Worm (Caenorhabditis elegans): ENCODE data around the gene Y57G11C.1130.

Gene Y57G11C.1130

DNA sequence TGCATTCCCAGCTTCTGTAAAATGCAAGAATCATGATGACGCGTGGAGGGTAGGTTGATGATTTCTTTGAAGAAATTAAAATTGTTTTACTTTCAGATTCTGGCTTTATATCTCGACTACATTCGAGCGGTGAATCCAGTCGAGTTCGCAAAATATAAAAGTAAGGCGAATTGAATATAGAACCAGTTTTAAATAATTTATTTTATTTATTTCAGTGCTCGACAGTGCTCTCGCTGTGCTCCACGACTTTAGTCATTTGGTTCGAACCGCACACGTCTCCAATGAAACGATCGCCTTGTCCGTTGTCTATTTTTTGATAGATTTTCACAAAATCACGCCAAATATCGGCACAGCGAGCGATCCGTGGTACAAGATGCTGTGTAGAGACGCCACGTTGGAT, at the start of gene Y57G11C.1130:
Gene Y57G11C.1130 (plus strand): TSS at position 301 of the 400 bp plus-strand sequence.
- TF ChIP-seq nhr-47 (tag; optimal IDR thresholded peaks at IDR 0.05) (no peak), F16B12.6 (tag; optimal IDR thresholded peaks at IDR 0.05) (no peak), snpc-4 (tag; optimal IDR thresholded peaks at IDR 0.05) (no peak), fkh-10 (GFP tag; optimal IDR thresholded peaks at IDR 0.05) (no peak), ets-5 (GFP tag; IDR thresholded peaks at IDR 0.05) (no peak), lin-14 (GFP tag; optimal IDR thresholded peaks at IDR 0.05) (no peak)

DNA sequence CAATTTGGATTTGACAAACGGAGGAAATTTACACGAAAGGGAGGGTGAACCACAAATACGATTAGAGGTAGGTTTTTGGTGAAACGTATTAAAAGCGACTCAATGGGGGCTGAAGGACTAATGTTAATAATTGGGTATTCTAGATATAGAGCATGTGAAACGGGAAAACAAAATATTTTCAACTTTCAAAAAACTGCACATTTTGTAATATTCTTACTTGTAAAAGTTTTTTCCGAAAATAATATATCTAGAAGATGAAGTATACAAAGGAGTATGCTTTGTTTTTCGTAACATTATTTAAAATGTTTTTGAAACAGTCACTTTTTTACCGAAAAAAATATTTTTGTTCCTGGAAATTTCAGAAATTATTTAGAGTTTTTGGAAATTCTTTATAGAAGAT, 40.4 kb upstream of the Y57G11C.1130 start:
- TF ChIP-seq efl-1 (optimal IDR thresholded peaks at IDR 0.05), result no peak
- TF ChIP-seq efl-1 (GFP tag; optimal IDR thresholded peaks at IDR 0.05 in 1 of 2), result no peak
- TF ChIP-seq lin-14 (GFP tag; optimal IDR thresholded peaks at IDR 0.05), result no peak
- no peak for TF ChIP-seq dsc-1 (tag; optimal IDR thresholded peaks at IDR 0.05)
- TF ChIP-seq snpc-4 (tag; optimal IDR thresholded peaks at IDR 0.05), result no peak
- TF ChIP-seq nhr-20 (tag; optimal IDR thresholded peaks at IDR 0.05), result no peak
- no peak for TF ChIP-seq unc-98 (GFP tag; IDR thresholded peaks at IDR 0.05)
- no peak for TF ChIP-seq sox-4 (tag; optimal IDR thresholded peaks at IDR 0.05)
- TF ChIP-seq nhr-71 (tag; optimal IDR thresholded peaks at IDR 0.05), result no peak
- no peak for TF ChIP-seq pax-3 (tag; optimal IDR thresholded peaks at IDR 0.05)
- no peak for TF ChIP-seq nhr-77 (tag; optimal IDR thresholded peaks at IDR 0.05)
- no peak for TF ChIP-seq hlh-17 (GFP tag; optimal IDR thresholded peaks at IDR 0.05; ENCODE audit: borderline replicate concordance)
- TF ChIP-seq ceh-82 (tag; optimal IDR thresholded peaks at IDR 0.05), result no peak
- no peak for TF ChIP-seq nhr-76 (tag; optimal IDR thresholded peaks at IDR 0.05)
- TF ChIP-seq unc-130 (tag; optimal IDR thresholded peaks at IDR 0.05), result no peak
- TF ChIP-seq grh-1 (GFP tag; IDR thresholded peaks at IDR 0.05), result no peak
- TF ChIP-seq ztf-4 (tag; optimal IDR thresholded peaks at IDR 0.05), result no peak
- TF ChIP-seq egl-13 (tag; optimal IDR thresholded peaks at IDR 0.05), result no peak
- no peak for TF ChIP-seq C04F5.9 (tag; optimal IDR thresholded peaks at IDR 0.05)
- no peak for TF ChIP-seq nhr-84 (tag; optimal IDR thresholded peaks at IDR 0.05)

DNA sequence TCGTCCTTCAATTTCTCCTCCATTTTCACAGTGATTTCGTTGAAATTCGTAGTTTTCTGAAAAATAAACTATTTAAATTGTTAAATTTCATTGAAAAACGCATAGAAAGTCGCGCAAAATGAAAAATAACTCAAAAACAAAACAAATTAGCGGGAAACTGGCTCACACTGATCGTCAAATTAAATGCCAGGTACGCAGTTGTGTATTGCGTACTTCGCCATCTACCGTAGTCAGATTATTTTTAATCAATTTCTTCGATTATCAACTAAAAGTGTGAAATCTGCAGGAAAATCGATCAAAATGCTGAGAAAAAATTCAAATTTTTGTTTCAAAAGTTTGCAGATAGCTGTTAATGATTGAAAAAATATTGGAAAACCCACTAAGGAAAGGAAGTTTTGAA, 27.4 kb upstream of the Y57G11C.1130 start, which contains the start of gene Y57G11C.499:
Gene Y57G11C.499 (minus strand): TSS at position 23 of the 400 bp plus-strand sequence.
- TF ChIP-seq ceh-63 (GFP tag; optimal IDR thresholded peaks at IDR 0.05) (no peak), egl-27 (tag; optimal IDR thresholded peaks at IDR 0.05) (no peak), unc-130 (tag; optimal IDR thresholded peaks at IDR 0.05) (no peak)

DNA sequence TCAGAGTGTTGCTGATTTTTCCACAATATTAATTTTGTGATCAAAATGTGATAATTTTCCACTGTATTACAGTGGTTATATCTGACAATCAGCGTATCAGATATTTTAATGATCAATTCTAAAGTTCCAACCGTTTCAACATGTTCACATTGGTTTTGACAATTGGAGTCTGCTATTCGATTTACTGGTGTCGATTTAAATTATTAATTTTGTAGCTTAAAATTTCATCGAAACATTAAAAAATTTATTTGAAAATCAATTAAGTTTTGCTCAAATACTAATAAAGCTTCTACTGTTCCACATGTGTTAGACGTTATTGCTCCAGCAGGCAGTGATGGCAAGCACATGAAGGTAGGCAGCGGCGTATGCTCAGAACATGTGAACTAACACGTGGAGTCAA, 24.5 kb upstream of the Y57G11C.1130 start:
- TF ChIP-seq mef-2 (tag; optimal IDR thresholded peaks at IDR 0.05), result no peak
- no peak for TF ChIP-seq mep-1 (tag; optimal IDR thresholded peaks at IDR 0.05)
- no peak for TF ChIP-seq Y116A8C.19 (tag; optimal IDR thresholded peaks at IDR 0.05; ENCODE audit: borderline replicate concordance)
- no peak for TF ChIP-seq C16A3.4 (tag; optimal IDR thresholded peaks at IDR 0.05)
- TF ChIP-seq lin-14 (GFP tag; optimal IDR thresholded peaks at IDR 0.05), result no peak
- TF ChIP-seq dsc-1 (tag; optimal IDR thresholded peaks at IDR 0.05), result peak; percentile 19

DNA sequence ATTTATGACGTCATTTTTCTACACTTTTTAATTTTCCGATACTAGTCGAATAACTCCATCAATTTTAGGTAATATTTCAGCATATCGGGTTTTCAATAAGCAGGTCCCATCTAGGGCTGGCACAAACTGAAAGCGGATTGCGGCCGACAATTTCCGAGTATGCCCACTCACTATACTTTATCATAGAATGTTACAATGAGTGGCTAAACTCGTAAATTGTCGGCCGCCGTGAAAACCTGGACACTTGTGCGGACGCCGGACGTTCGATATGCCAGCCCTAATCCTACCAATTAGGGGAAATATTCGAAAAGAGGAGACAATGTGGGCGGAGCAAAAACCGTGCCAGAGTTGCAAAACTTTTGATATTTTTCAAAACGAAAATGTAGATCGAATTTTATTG, 22.6 kb upstream of the Y57G11C.1130 start:
- TF ChIP-seq nhr-28 (tag; optimal IDR thresholded peaks at IDR 0.05) (no peak), sox-4 (tag; optimal IDR thresholded peaks at IDR 0.05) (no peak), ceh-90 (tag; optimal IDR thresholded peaks at IDR 0.05) (no peak), nhr-19 (GFP tag; conservative IDR thresholded peaks at IDR 0.05) (no peak), dpl-1 (GFP tag; optimal IDR thresholded peaks at IDR 0.05) (no peak), nhr-85 (tag) (no peak), unc-130 (tag; optimal IDR thresholded peaks at IDR 0.05) (no peak), efl-3 (GFP tag; optimal IDR thresholded peaks at IDR 0.05) (no peak), vab-15 (tag; optimal IDR thresholded peaks at IDR 0.05) (no peak), unc-30 (tag; optimal IDR thresholded peaks at IDR 0.05) (no peak)
